Fruit fly (Drosophila melanogaster): Measurements from ENCODE around the gene tos.
A peak's percentile ranks its signal among the peaks of the same experiment; 100 is the strongest.

Gene tos

DNA sequence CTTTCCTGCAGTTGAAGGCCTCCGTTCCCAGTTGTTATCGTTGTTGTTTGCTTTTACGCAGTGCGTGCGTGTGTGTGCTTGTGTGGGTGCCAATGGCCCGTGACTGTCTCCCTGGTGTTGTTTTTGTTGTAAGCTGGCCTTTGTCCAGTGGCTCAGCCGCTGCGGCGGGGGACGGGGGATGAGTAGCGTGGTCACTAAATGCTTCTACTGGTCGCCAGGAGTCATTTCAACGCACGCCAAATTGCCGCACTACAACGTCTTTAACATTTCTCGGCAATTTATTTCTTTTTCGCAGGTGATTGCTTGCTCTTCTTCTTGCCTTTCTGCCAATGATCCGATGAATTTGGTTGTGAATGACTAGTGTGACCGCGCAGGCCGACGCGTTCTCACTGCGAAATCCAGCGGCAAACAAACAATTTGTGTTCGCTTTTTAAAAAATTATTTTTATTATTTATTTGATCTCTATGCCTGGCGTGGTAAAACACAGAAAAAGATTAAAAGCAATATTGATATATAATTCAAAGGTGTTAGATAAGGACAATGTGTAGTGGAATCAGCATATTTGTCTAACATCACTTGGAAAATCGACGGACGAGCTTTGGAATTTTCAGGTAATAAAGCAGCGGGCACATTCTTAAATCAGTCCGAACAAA, 26.5 kb upstream of the tos start, which contains the start of the genes Faf2 and Grip71 (continued):
- TF ChIP-seq Sox102F (GFP tag; optimal IDR thresholded peaks at IDR 0.05) (peak; percentile 93), Mad (GFP tag; optimal IDR thresholded peaks at IDR 0.05) (peak; percentile 91), ssp (GFP tag; IDR thresholded peaks at IDR 0.05) (peak; percentile 99), CG12299 (tag; optimal IDR thresholded peaks at IDR 0.05) (peak; percentile 77), sug (tag; optimal IDR thresholded peaks at IDR 0.05) (peak; percentile 87), dati (GFP tag; IDR thresholded peaks at IDR 0.05) (peak; percentile 87), nerfin-2 (GFP tag; IDR thresholded peaks at IDR 0.05; ENCODE audit: partially characterized antibody) (no peak), sob (GFP tag; IDR thresholded peaks at IDR 0.05) (peak; percentile 96), Rx (GFP tag; IDR thresholded peaks at IDR 0.05) (peak; percentile 93), nerfin-1 (tag; optimal IDR thresholded peaks at IDR 0.05) (peak; percentile 82), Oli (tag; optimal IDR thresholded peaks at IDR 0.05) (peak; percentile 86), CG1832 (GFP tag; optimal IDR thresholded peaks at IDR 0.05) (no peak), danr (GFP tag; IDR thresholded peaks at IDR 0.05) (peak; percentile 89; the same call in 1 of the 2 replicates), sd (tag; optimal IDR thresholded peaks at IDR 0.05) (peak; percentile 83), unpg (GFP tag; optimal IDR thresholded peaks at IDR 0.05) (peak; percentile 93), CG7963 (GFP tag; IDR thresholded peaks at IDR 0.05; ENCODE audit: partially characterized antibody) (no peak), vvl (GFP tag; IDR thresholded peaks at IDR 0.05) (peak; percentile 96), br (optimal IDR thresholded peaks at IDR 0.05) (no peak), HLHmδ (GFP tag; optimal IDR thresholded peaks at IDR 0.05) (no peak), Dip2 (GFP tag; IDR thresholded peaks at IDR 0.05) (peak; percentile 51; the same call in 1 of the 2 replicates), ab (GFP tag; optimal IDR thresholded peaks at IDR 0.05) (peak; percentile 6), grn (GFP tag; optimal IDR thresholded peaks at IDR 0.05) (peak; percentile 63), crp (GFP tag; optimal IDR thresholded peaks at IDR 0.05) (peak in 1 of 2 experiments; percentile 72), ATbp (GFP tag; optimal IDR thresholded peaks at IDR 0.05) (peak; percentile 76), lola (GFP tag; optimal IDR thresholded peaks at IDR 0.05) (peak in 2 of 3 experiments; percentile 86 to 98), CG16815 (GFP tag; optimal IDR thresholded peaks at IDR 0.05) (peak; percentile 95), CG17802 (tag; optimal IDR thresholded peaks at IDR 0.05) (peak; percentile 94), Hr51 (GFP tag; optimal IDR thresholded peaks at IDR 0.05) (peak; percentile 79 to 86), Mrtf (GFP tag; IDR thresholded peaks at IDR 0.05) (peak; percentile 93), CG11093 (GFP tag; IDR thresholded peaks at IDR 0.05) (peak; percentile 96), CG7928 (GFP tag; optimal IDR thresholded peaks at IDR 0.05) (peak; percentile 69), CG4360 (GFP tag; IDR thresholded peaks at IDR 0.05) (peak; percentile 88), jing (GFP tag; optimal IDR thresholded peaks at IDR 0.05) (peak; percentile 85), fd96Cb (tag; optimal IDR thresholded peaks at IDR 0.05) (peak; percentile 94), pfk (GFP tag; optimal IDR thresholded peaks at IDR 0.05) (no peak), Lpt (GFP tag; optimal IDR thresholded peaks at IDR 0.05) (no peak), Asciz (GFP tag; optimal IDR thresholded peaks at IDR 0.05) (peak; percentile 68), en (GFP tag; optimal IDR thresholded peaks at IDR 0.05) (peak; percentile 44), sim (GFP tag; IDR thresholded peaks at IDR 0.05) (peak; percentile 55), CG10462 (GFP tag; optimal IDR thresholded peaks at IDR 0.05) (peak; percentile 67), Bgb (GFP tag; IDR thresholded peaks at IDR 0.05; ENCODE audit: partially characterized antibody) (peak; percentile 23; the same call in 1 of the 2 replicates), CG31224 (GFP tag; IDR thresholded peaks at IDR 0.05) (peak; percentile 91), pan (optimal IDR thresholded peaks at IDR 0.05) (no peak), pan (GFP tag; optimal IDR thresholded peaks at IDR 0.05 in 1 of 2, IDR thresholded peaks at IDR 0.05 in 1 of 2) (peak in 1 of 2 experiments; percentile 95), gt (GFP tag; IDR thresholded peaks at IDR 0.05) (peak; percentile 92), oc (tag; optimal IDR thresholded peaks at IDR 0.05) (peak; percentile 76), da (GFP tag; optimal IDR thresholded peaks at IDR 0.05) (peak; percentile 59), ac (GFP tag; optimal IDR thresholded peaks at IDR 0.05) (peak; percentile 30), crol (GFP tag; IDR thresholded peaks at IDR 0.05) (no peak; the same call in 1 of the 2 replicates)

All from whole organism, embryonic.